Fruit fly (Drosophila melanogaster) whole organism, embryonic: Measurements from ENCODE around the gene CG12118.
A peak's percentile ranks its signal among the peaks of the same experiment; 100 is the strongest.

Experiments
- Atf6 ChIP-seq: fragments of 200-800 bp; sonication (Bioruptor generic); IDR thresholded peaks from 2 replicates; pipeline ENCODE4 v1.3.6; 2022; ENCODE audit warnings: missing biosample characterization, missing genetic modification characterization
- B-H1 ChIP-seq: fragments of 200-800 bp; sonication (Bioruptor generic); IDR thresholded peaks from 3 replicates; pipeline ENCODE4 v1.3.6; 2022; ENCODE audit warnings: missing biosample characterization, missing genetic modification characterization
- BEAF-32 ChIP-seq: fragments of 200-800 bp; sonication (Bioruptor generic); optimal IDR thresholded peaks from 3 replicates; lab custom pipeline; 2017; ENCODE audit warnings: missing biosample characterization, missing genetic modification characterization, mild to moderate bottlenecking, moderate library complexity, missing genetic modification reagents
- Bgb ChIP-seq: fragments of 200-800 bp; sonication (Bioruptor generic); IDR thresholded peaks from 2 replicates; pipeline ENCODE4 v1.3.6; 2022; ENCODE audit warnings: missing biosample characterization, missing genetic modification characterization; ENCODE audit not compliant: partially characterized antibody
- CG10209 ChIP-seq: fragments of 200-800 bp; sonication (Bioruptor generic); optimal IDR thresholded peaks from 3 replicates; lab custom pipeline; 2017; ENCODE audit warnings: missing biosample characterization, mild to moderate bottlenecking, missing genetic modification characterization, missing genetic modification reagents
- CG12155 ChIP-seq: fragments of 200-800 bp; sonication (Bioruptor generic); optimal IDR thresholded peaks from 3 replicates; lab custom pipeline; 2016; ENCODE audit warnings: missing biosample characterization, missing genetic modification characterization
- CG14710 ChIP-seq: fragments of 200-800 bp; sonication (Bioruptor generic); optimal IDR thresholded peaks from 3 replicates; lab custom pipeline; 2019; ENCODE audit warnings: missing biosample characterization, mild to moderate bottlenecking, missing genetic modification characterization, moderate library complexity
- CG15073 ChIP-seq: fragments of 200-800 bp; sonication (Bioruptor generic); optimal IDR thresholded peaks from 2 replicates; lab custom pipeline; 2016; ENCODE audit warnings: missing biosample characterization, missing genetic modification characterization
- CG16813 ChIP-seq: fragments of 200-800 bp; sonication (Bioruptor generic); IDR thresholded peaks from 3 replicates; pipeline ENCODE4 v1.3.6; 2022; ENCODE audit warnings: missing biosample characterization, missing genetic modification characterization; ENCODE audit not compliant: partially characterized antibody
- CG31441 ChIP-seq: fragments of 200-800 bp; sonication (Bioruptor generic); IDR thresholded peaks from 2 replicates; pipeline ENCODE4 v1.3.6; 2022; ENCODE audit warnings: missing biosample characterization, missing genetic modification characterization
- CG3163 ChIP-seq: fragments of 200-800 bp; sonication (Bioruptor generic); optimal IDR thresholded peaks from 3 replicates; lab custom pipeline; 2016; ENCODE audit warnings: missing biosample characterization, missing genetic modification characterization
- CG34422 ChIP-seq: fragments of 200-800 bp; sonication (Bioruptor generic); IDR thresholded peaks from 3 replicates; pipeline ENCODE4 v1.3.6; 2022; ENCODE audit warnings: missing biosample characterization, missing genetic modification characterization
- CG4617 ChIP-seq: fragments of 200-800 bp; sonication (Bioruptor generic); optimal IDR thresholded peaks from 3 replicates; lab custom pipeline; 2016; ENCODE audit warnings: missing biosample characterization, missing genetic modification characterization, borderline replicate concordance
- CG6791 ChIP-seq: fragments of 200-800 bp; sonication (Bioruptor generic); IDR thresholded peaks from 3 replicates; pipeline ENCODE4 v1.3.6; 2022; ENCODE audit warnings: missing biosample characterization, missing genetic modification characterization; ENCODE audit not compliant: partially characterized antibody
- CG7372 ChIP-seq: fragments of 200-800 bp; sonication (Bioruptor generic); IDR thresholded peaks from 2 replicates; pipeline ENCODE4 v1.3.6; 2022; ENCODE audit warnings: missing biosample characterization, missing genetic modification characterization
- CG8089 ChIP-seq: fragments of 200-800 bp; sonication (Bioruptor generic); optimal IDR thresholded peaks from 3 replicates; lab custom pipeline; 2016; ENCODE audit warnings: missing biosample characterization, missing genetic modification characterization
- CG9797 ChIP-seq: fragments of 200-800 bp; sonication (Bioruptor generic); optimal IDR thresholded peaks from 3 replicates; lab custom pipeline; 2018; ENCODE audit warnings: missing biosample characterization, mild to moderate bottlenecking, missing genetic modification characterization
- D ChIP-seq, 2 experiments: fragments of 200-800 bp in 1 of 2; fragments of >200 bp in 1 of 2; sonication (Bioruptor generic) in 1 of 2; optimal IDR thresholded peaks; 2 replicates in 1 of 2; 3 replicates in 1 of 2; lab custom pipeline; 2017; ENCODE audit warnings: mild to moderate bottlenecking in 1 of 2, missing biosample characterization in 1 of 2, missing genetic modification characterization in 1 of 2, missing genetic modification reagents in 1 of 2
- D19A ChIP-seq: fragments of 200-800 bp; optimal IDR thresholded peaks from 3 replicates; lab custom pipeline; 2019; ENCODE audit warnings: missing biosample characterization, mild to moderate bottlenecking, missing genetic modification characterization, moderate library complexity
- Dp ChIP-seq: fragments of 200-800 bp; sonication (Bioruptor generic); optimal IDR thresholded peaks from 2 replicates; lab custom pipeline; 2018; ENCODE audit warnings: missing biosample characterization, mild to moderate bottlenecking, missing genetic modification characterization, moderate library complexity
- E2f1 ChIP-seq: fragments of 200-800 bp; sonication (Bioruptor generic); IDR thresholded peaks from 2 replicates; pipeline ENCODE4 v1.3.6; 2022; ENCODE audit warnings: missing biosample characterization, missing genetic modification characterization
- HLHmδ ChIP-seq: fragments of 200-800 bp; sonication (Bioruptor generic); optimal IDR thresholded peaks from 2 replicates; lab custom pipeline; 2018; ENCODE audit warnings: missing biosample characterization, mild to moderate bottlenecking, missing genetic modification characterization, moderate library complexity
- HmgZ ChIP-seq: fragments of 200-800 bp; sonication (Bioruptor generic); optimal IDR thresholded peaks from 2 replicates; lab custom pipeline; 2018; ENCODE audit warnings: missing biosample characterization, mild to moderate bottlenecking, missing genetic modification characterization
- Max ChIP-seq: fragments of 200-800 bp; sonication (Bioruptor generic); optimal IDR thresholded peaks from 2 replicates; lab custom pipeline; 2016; ENCODE audit warnings: missing biosample characterization, mild to moderate bottlenecking, missing genetic modification characterization
- Ravus ChIP-seq: fragments of 200-800 bp; sonication (Bioruptor generic); IDR thresholded peaks from 2 replicates; pipeline ENCODE4 v1.3.6; 2022; ENCODE audit warnings: missing biosample characterization, missing genetic modification characterization
- Scr ChIP-seq: fragments of 200-800 bp; sonication (Bioruptor generic); IDR thresholded peaks from 2 replicates; pipeline ENCODE4 v1.3.6; 2022; ENCODE audit warnings: missing biosample characterization, missing genetic modification characterization; ENCODE audit not compliant: partially characterized antibody
- Side ChIP-seq: fragments of 200-800 bp; sonication (Bioruptor generic); optimal IDR thresholded peaks from 2 replicates; lab custom pipeline; 2016; ENCODE audit warnings: missing biosample characterization, missing genetic modification characterization
- Sin3A ChIP-seq: fragments of >200 bp; optimal IDR thresholded peaks from 2 replicates; lab custom pipeline; 2018
- al ChIP-seq: fragments of 200-800 bp; sonication (Bioruptor generic); IDR thresholded peaks from 2 replicates; pipeline ENCODE4 v1.3.6; 2022; ENCODE audit warnings: missing biosample characterization, missing genetic modification characterization
- ase ChIP-seq: fragments of 200-800 bp; sonication (Bioruptor generic); IDR thresholded peaks from 3 replicates; pipeline ENCODE4 v1.3.6; 2022; ENCODE audit warnings: missing biosample characterization, missing genetic modification characterization
- bbx ChIP-seq: fragments of 200-800 bp; sonication (Bioruptor generic); IDR thresholded peaks from 2 replicates; pipeline ENCODE4 v1.3.6; 2022; ENCODE audit warnings: missing biosample characterization, missing genetic modification characterization; ENCODE audit not compliant: partially characterized antibody
- crp ChIP-seq, 2 experiments: fragments of 200-800 bp; sonication (Bioruptor generic); optimal IDR thresholded peaks; 2 replicates in 1 of 2; 3 replicates in 1 of 2; lab custom pipeline; 2017; ENCODE audit warnings: missing biosample characterization in 2 of 2, missing genetic modification characterization in 2 of 2, mild to moderate bottlenecking in 1 of 2, moderate library complexity in 1 of 2
- ewg ChIP-seq: fragments of 200-800 bp; sonication (Bioruptor generic); optimal IDR thresholded peaks from 3 replicates; lab custom pipeline; 2017; ENCODE audit warnings: mild to moderate bottlenecking, missing biosample characterization, missing genetic modification reagents, missing genetic modification characterization
- gce ChIP-seq: fragments of 200-800 bp; sonication (Bioruptor generic); IDR thresholded peaks from 3 replicates; pipeline ENCODE4 v1.3.6; 2022; ENCODE audit warnings: missing biosample characterization, missing genetic modification characterization
- gfzf ChIP-seq: fragments of 200-800 bp; sonication (Bioruptor generic); optimal IDR thresholded peaks from 2 replicates; lab custom pipeline; 2016; ENCODE audit warnings: missing biosample characterization, mild to moderate bottlenecking, missing genetic modification characterization, moderate library complexity
- hb ChIP-seq: fragments of 200-800 bp; sonication (Bioruptor generic); IDR thresholded peaks from 3 replicates; pipeline ENCODE4 v1.3.6; 2022; ENCODE audit warnings: missing biosample characterization, missing genetic modification characterization; ENCODE audit not compliant: partially characterized antibody
- her ChIP-seq: fragments of 200-800 bp; sonication (Bioruptor generic); optimal IDR thresholded peaks from 2 replicates; lab custom pipeline; 2016; ENCODE audit warnings: missing biosample characterization, missing genetic modification characterization
- inv ChIP-seq: fragments of 200-800 bp; sonication (Bioruptor generic); IDR thresholded peaks from 2 replicates; pipeline ENCODE4 v1.3.6; 2022; ENCODE audit warnings: missing biosample characterization, missing genetic modification characterization; ENCODE audit not compliant: partially characterized antibody
- kay ChIP-seq: fragments of 200-800 bp; sonication (Bioruptor generic); optimal IDR thresholded peaks from 2 replicates; lab custom pipeline; 2016; ENCODE audit warnings: missing biosample characterization, missing genetic modification characterization
- knrl ChIP-seq: fragments of 200-800 bp; sonication (Bioruptor generic); IDR thresholded peaks from 3 replicates; pipeline ENCODE4 v1.3.6; 2022; ENCODE audit warnings: missing biosample characterization, missing genetic modification characterization; ENCODE audit not compliant: partially characterized antibody
- lbe ChIP-seq: fragments of 200-800 bp; sonication (Bioruptor generic); optimal IDR thresholded peaks from 2 replicates; lab custom pipeline; 2016; ENCODE audit warnings: missing biosample characterization, mild to moderate bottlenecking, missing genetic modification characterization
- nmo ChIP-seq: fragments of 200-800 bp; sonication (Bioruptor generic); optimal IDR thresholded peaks from 2 replicates; lab custom pipeline; 2018; ENCODE audit warnings: missing biosample characterization, mild to moderate bottlenecking, missing genetic modification characterization, moderate library complexity
- otp ChIP-seq: fragments of 200-800 bp; sonication (Bioruptor generic); IDR thresholded peaks from 3 replicates; pipeline ENCODE4, ENCODE4 v1.3.6; 2022; ENCODE audit warnings: missing biosample characterization, missing genetic modification characterization
- prd ChIP-seq, 3 experiments: fragments of >200 bp in 2 of 3; fragments of 200-800 bp in 1 of 3; sonication (Bioruptor generic) in 1 of 3; optimal IDR thresholded peaks in 2 of 3; IDR thresholded peaks in 1 of 3; 2 replicates in 2 of 3; 3 replicates in 1 of 3; pipeline versions ENCODE4 v1.3.6 to Lab custom; 2017 to 2022; ENCODE audit warnings: missing biosample characterization in 1 of 3, missing genetic modification characterization in 1 of 3
- ro ChIP-seq: fragments of 200-800 bp; sonication (Bioruptor generic); IDR thresholded peaks from 2 replicates; pipeline ENCODE4 v1.3.6; 2022; ENCODE audit warnings: missing biosample characterization, missing genetic modification characterization
- scrt ChIP-seq: fragments of 200-800 bp; sonication (Bioruptor generic); optimal IDR thresholded peaks from 2 replicates; lab custom pipeline; 2018; ENCODE audit warnings: missing biosample characterization, mild to moderate bottlenecking, missing genetic modification characterization, moderate library complexity
- sim ChIP-seq: fragments of 200-800 bp; sonication (Bioruptor generic); IDR thresholded peaks from 2 replicates; pipeline ENCODE4 v1.3.6; 2022; ENCODE audit warnings: missing biosample characterization, missing genetic modification characterization
- unc-4 ChIP-seq: fragments of 200-800 bp; sonication (Bioruptor generic); IDR thresholded peaks from 2 replicates; pipeline ENCODE4 v1.3.6; 2022; ENCODE audit warnings: missing biosample characterization, missing genetic modification characterization; ENCODE audit not compliant: partially characterized antibody
- zfh2 ChIP-seq: fragments of 200-800 bp; sonication (Bioruptor generic); optimal IDR thresholded peaks from 2 replicates; lab custom pipeline; 2016; ENCODE audit warnings: missing biosample characterization, missing genetic modification characterization

Gene CG12118

DNA sequence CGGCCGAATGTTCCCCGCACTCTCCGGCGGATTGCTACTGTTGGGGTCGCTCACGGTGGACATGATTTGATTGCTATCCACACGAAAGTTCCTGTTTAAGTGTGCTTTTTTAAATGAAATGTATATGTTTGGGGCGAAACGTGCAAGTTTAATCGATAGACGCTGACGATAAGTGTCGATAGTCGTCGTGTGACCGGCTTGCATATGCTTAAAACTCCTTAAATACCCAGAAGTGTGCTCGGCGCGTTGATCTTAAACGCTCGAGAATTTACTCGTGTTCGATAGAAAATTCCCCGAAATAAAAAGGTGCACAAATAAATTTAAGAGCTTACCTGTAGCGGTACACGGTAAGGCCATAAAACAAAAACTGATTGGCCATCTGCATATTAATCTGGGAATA is 34.3 kb downstream of the CG12118 start, which contains the start of the genes Zpr1 and CG44532 (continued):
- TF ChIP-seq Dp (GFP tag; lab: Kevin White, UChicago): peak; percentile 60
- TF ChIP-seq D19A (tag; lab: Kevin White, UChicago): no peak
- peak in 1 of 2 experiments; percentile 30 for TF ChIP-seq crp (GFP tag; optimal IDR thresholded peaks at IDR 0.05; lab: Kevin White, UChicago)
- no peak for TF ChIP-seq CG7372 (GFP tag; lab: Robert Waterston, UW)
- peak; percentile 25 for TF ChIP-seq HmgZ
- TF ChIP-seq sim (GFP tag; lab: Robert Waterston, UW): no peak
- TF ChIP-seq nmo: no peak
- TF ChIP-seq knrl: peak; percentile 62; the same call in 2 of the 3 replicates
- TF ChIP-seq CG9797: peak; percentile 21
- TF ChIP-seq E2f1: no peak
- no peak for TF ChIP-seq CG34422 (GFP tag; lab: Robert Waterston, UW)
- no peak for TF ChIP-seq ro (GFP tag; lab: Robert Waterston, UW)
- TF ChIP-seq gce (GFP tag; lab: Robert Waterston, UW): no peak
- TF ChIP-seq BEAF-32: peak; percentile 73
- TF ChIP-seq prd (optimal IDR thresholded peaks at IDR 0.05; lab: Kevin White, UChicago): no peak
- no peak for TF ChIP-seq prd (GFP tag; IDR thresholded peaks at IDR 0.05; lab: Robert Waterston, UW)
- no peak for TF ChIP-seq lbe (GFP tag; lab: Kevin White, UChicago)
- peak; percentile 19 for TF ChIP-seq Sin3A (lab: Kevin White, UChicago)
- no peak for TF ChIP-seq Side (GFP tag; lab: Kevin White, UChicago)
- TF ChIP-seq Scr (GFP tag; lab: Robert Waterston, UW): peak; percentile 65
- TF ChIP-seq D (optimal IDR thresholded peaks at IDR 0.05; lab: Kevin White, UChicago): no peak
- no peak for TF ChIP-seq D (GFP tag; optimal IDR thresholded peaks at IDR 0.05; lab: Kevin White, UChicago)
- TF ChIP-seq CG31441 (GFP tag; lab: Robert Waterston, UW): no peak
- no peak for TF ChIP-seq her (GFP tag; lab: Kevin White, UChicago)
- TF ChIP-seq hb (GFP tag; lab: Robert Waterston, UW): 0 out of 3 replicates have a peak, but pooled peaks have one; percentile 17
- TF ChIP-seq CG15073 (GFP tag; lab: Kevin White, UChicago): no peak
- TF ChIP-seq kay (GFP tag; lab: Kevin White, UChicago): no peak
- no peak for TF ChIP-seq CG10209 (GFP tag; lab: Kevin White, UChicago)
- no peak for TF ChIP-seq B-H1 (GFP tag; lab: Robert Waterston, UW)
- no peak for TF ChIP-seq al (GFP tag; lab: Robert Waterston, UW)
- TF ChIP-seq CG6791 (GFP tag; lab: Robert Waterston, UW): peak; percentile 71
- peak; percentile 69 for TF ChIP-seq unc-4
- TF ChIP-seq zfh2 (GFP tag; lab: Kevin White, UChicago): no peak
- TF ChIP-seq CG16813 (GFP tag; lab: Robert Waterston, UW): peak; percentile 69
- no peak for TF ChIP-seq ase
- TF ChIP-seq bbx (GFP tag; lab: Robert Waterston, UW): peak; percentile 55; the same call in 1 of the 2 replicates
- no peak for TF ChIP-seq CG3163 (GFP tag; lab: Kevin White, UChicago)
- TF ChIP-seq scrt: no peak
- no peak for TF ChIP-seq CG12155 (GFP tag; lab: Kevin White, UChicago)
- TF ChIP-seq gfzf (GFP tag; lab: Kevin White, UChicago): peak; percentile 70
- TF ChIP-seq Max (GFP tag; lab: Kevin White, UChicago): no peak
- TF ChIP-seq Bgb (GFP tag; lab: Robert Waterston, UW): peak; percentile 75
- TF ChIP-seq otp (GFP tag; lab: Robert Waterston, UW): no peak
- no peak for TF ChIP-seq ewg
- TF ChIP-seq CG8089 (GFP tag; lab: Kevin White, UChicago): no peak
- peak; percentile 18 for TF ChIP-seq CG14710
- TF ChIP-seq Ravus: no peak
- peak; percentile 52 for TF ChIP-seq inv
- TF ChIP-seq Atf6: no peak
- TF ChIP-seq HLHmδ (GFP tag; lab: Kevin White, UChicago): no peak
- TF ChIP-seq CG4617: peak; percentile 21
